Worm (Caenorhabditis elegans): ENCODE measurements around the gene dlc-1.

Gene dlc-1

DNA sequence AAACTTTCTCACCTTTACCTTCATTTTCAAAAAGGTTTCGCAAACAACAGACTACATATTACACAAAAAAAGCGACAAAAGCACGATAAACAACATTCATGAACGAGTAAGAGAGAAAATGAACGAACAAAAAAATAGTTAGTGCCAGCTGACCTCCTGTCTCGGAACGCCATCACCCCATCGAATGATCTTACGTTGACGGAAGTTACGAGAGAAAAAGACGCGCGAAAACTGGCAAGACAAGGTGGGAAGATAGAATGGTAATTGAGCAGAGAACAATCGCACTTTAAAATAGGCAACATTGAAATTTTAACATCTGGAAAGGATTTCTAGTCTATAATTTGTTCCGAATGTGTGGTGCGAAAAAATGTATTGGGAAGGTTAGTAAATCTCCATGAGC, 43.4 kb downstream of the dlc-1 start (continued):
- TF ChIP-seq C16A3.4 (tag; optimal IDR thresholded peaks at IDR 0.05) (no peak), nhr-20 (tag; optimal IDR thresholded peaks at IDR 0.05) (no peak)

DNA sequence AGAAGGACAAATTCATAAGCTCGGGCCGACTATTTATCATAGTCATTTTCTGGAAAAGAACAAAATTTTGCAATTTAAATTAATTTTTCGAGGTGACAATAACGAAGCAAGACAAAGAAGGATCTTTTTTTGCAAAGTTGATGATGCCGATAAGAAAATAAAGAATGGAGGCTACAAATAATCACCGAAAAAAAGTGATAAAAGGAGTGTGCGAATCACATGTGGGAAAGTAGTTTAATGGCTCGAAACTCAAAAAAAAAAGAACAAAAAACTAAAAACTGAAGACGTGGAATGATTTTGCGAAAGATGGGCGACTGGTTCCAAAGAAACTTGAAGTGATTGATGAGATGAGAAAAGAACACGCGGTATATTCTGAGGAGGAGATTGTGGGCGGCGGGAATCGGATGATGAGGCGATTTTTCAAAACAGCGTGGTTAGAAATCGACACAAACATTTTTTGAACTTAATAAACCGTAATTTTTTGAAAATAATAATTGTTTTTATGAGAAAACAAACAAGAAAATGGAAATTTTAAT, 44.1 kb downstream of the dlc-1 start, which contains the start of gene atgl-1:
Gene atgl-1, minus strand, starts transcription at position 51 of the 536 bp plus-strand sequence.
- TF ChIP-seq ceh-88 (GFP tag; IDR thresholded peaks at IDR 0.05), result no peak
- TF ChIP-seq unc-86 (tag; optimal IDR thresholded peaks at IDR 0.05), result no peak
- TF ChIP-seq fkh-10 (GFP tag; optimal IDR thresholded peaks at IDR 0.05), result no peak
- TF ChIP-seq tlp-1 (tag; optimal IDR thresholded peaks at IDR 0.05), result no peak
- TF ChIP-seq blmp-1 (tag; optimal IDR thresholded peaks at IDR 0.05), result peak; percentile 46
- no peak for TF ChIP-seq unc-130 (tag; optimal IDR thresholded peaks at IDR 0.05)
- no peak for TF ChIP-seq efl-1 (optimal IDR thresholded peaks at IDR 0.05)
- TF ChIP-seq efl-1 (GFP tag; optimal IDR thresholded peaks at IDR 0.05 in 1 of 2), result peak in 1 of 2 experiments; percentile 51
- TF ChIP-seq dpl-1 (GFP tag; optimal IDR thresholded peaks at IDR 0.05), result no peak
- TF ChIP-seq C16A3.4 (tag; optimal IDR thresholded peaks at IDR 0.05), result no peak
- TF ChIP-seq ceh-90 (tag; optimal IDR thresholded peaks at IDR 0.05), result no peak
- TF ChIP-seq efl-3 (GFP tag; optimal IDR thresholded peaks at IDR 0.05), result no peak
- peak; percentile 3 for TF ChIP-seq nhr-20 (tag; optimal IDR thresholded peaks at IDR 0.05)
- TF ChIP-seq lin-14 (GFP tag; optimal IDR thresholded peaks at IDR 0.05), result peak; percentile 62
- no peak for TF ChIP-seq ama-1 (optimal IDR thresholded peaks at IDR 0.05)
- no peak for TF ChIP-seq nhr-84 (tag; optimal IDR thresholded peaks at IDR 0.05)
- no peak for TF ChIP-seq tbx-2 (tag; optimal IDR thresholded peaks at IDR 0.05)
- TF ChIP-seq hlh-4 (tag; optimal IDR thresholded peaks at IDR 0.05), result no peak
- TF ChIP-seq egl-27 (tag; optimal IDR thresholded peaks at IDR 0.05), result no peak
- no peak for TF ChIP-seq nhr-76 (tag; optimal IDR thresholded peaks at IDR 0.05)
- no peak for TF ChIP-seq hlh-17 (GFP tag; optimal IDR thresholded peaks at IDR 0.05; ENCODE audit: borderline replicate concordance)
- no peak for TF ChIP-seq mdl-1 (tag; optimal IDR thresholded peaks at IDR 0.05)
- TF ChIP-seq nhr-71 (tag; optimal IDR thresholded peaks at IDR 0.05), result peak; percentile 37
- TF ChIP-seq nhr-28 (tag; optimal IDR thresholded peaks at IDR 0.05), result no peak
- no peak for TF ChIP-seq irx-1 (tag; optimal IDR thresholded peaks at IDR 0.05)
- TF ChIP-seq nhr-12 (tag; optimal IDR thresholded peaks at IDR 0.05), result no peak
- TF ChIP-seq elt-3 (tag; optimal IDR thresholded peaks at IDR 0.05), result peak in 1 of 6 experiments; percentile 18
- peak; percentile 84 for TF ChIP-seq nhr-85 (tag)
- no peak for TF ChIP-seq lsy-2 (tag; optimal IDR thresholded peaks at IDR 0.05)
- no peak for TF ChIP-seq nhr-237 (tag; optimal IDR thresholded peaks at IDR 0.05)
- TF ChIP-seq sox-4 (tag; optimal IDR thresholded peaks at IDR 0.05), result no peak
- no peak for TF ChIP-seq egl-13 (tag; optimal IDR thresholded peaks at IDR 0.05)

DNA sequence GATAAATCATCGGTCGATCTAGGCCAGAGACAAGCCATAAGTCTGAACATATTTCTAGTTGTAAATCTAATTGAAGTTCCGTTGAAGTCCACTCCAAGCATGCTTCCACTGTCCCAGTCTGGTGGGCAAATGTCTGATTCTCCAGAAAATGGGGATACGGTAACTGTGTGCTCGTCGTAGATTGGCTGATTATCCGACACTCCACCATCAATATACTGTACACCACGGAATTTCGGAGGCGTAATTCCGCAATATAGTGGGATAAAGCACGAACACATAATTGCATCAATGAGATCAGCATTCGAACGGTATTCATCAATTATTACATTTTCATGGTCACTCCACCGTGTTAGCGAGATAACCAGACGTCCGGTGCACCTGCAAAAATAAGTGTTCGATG, 45.3 kb downstream of the dlc-1 start:
- peak; percentile 75 for TF ChIP-seq nhr-85 (tag)
- no peak for TF ChIP-seq unc-130 (tag; optimal IDR thresholded peaks at IDR 0.05)
- TF ChIP-seq mab-9 (GFP tag; IDR thresholded peaks at IDR 0.05), result no peak

DNA sequence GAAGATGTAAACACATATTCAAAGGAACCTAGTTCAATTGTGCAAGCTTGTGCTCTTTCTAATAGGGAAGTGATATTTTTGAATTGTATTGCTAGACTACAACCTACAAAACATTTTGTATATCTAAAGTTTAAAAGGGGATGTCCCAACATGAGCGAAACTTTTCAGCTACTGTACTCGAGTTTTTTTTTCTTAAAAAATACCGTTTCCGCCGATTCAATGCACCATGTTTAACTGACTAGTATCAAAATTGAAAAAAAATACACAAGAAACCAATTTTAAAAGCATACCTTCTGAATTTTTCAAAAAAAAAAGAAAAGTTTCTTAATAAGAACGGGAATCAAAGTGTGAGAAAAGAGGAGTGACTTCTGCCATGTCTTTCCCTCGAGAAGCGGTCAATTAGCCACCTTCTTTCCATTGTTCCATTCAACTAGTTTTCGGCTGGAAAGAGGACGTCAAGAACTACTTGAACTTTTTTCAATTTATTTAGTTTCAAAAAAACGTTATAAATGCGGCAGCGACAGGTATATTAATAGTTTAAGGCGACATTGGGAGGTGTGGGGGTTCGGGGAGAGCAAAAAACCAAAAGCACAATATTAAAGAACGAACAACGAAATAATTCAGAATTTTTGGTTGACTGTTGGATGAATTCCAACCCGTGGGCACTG, 48.1 kb downstream of the dlc-1 start, which contains the start of gene nas-4:
Gene nas-4, minus strand, starts transcription at position 351 of the 668 bp plus-strand sequence.
- TF ChIP-seq fkh-4 (tag; optimal IDR thresholded peaks at IDR 0.05; ENCODE audit: borderline replicate concordance) (no peak), ceh-88 (GFP tag; IDR thresholded peaks at IDR 0.05) (no peak), Y116A8C.19 (tag; optimal IDR thresholded peaks at IDR 0.05; ENCODE audit: borderline replicate concordance) (no peak), isw-1 (GFP tag; IDR thresholded peaks at IDR 0.05) (no peak), ceh-63 (GFP tag; optimal IDR thresholded peaks at IDR 0.05) (no peak), hlh-4 (tag; optimal IDR thresholded peaks at IDR 0.05) (no peak), tlp-1 (tag; optimal IDR thresholded peaks at IDR 0.05) (no peak), C04F5.9 (tag; optimal IDR thresholded peaks at IDR 0.05) (no peak), lin-15B (tag; optimal IDR thresholded peaks at IDR 0.05) (no peak), tbx-2 (tag; optimal IDR thresholded peaks at IDR 0.05) (peak; percentile 27), lin-14 (GFP tag; optimal IDR thresholded peaks at IDR 0.05) (no peak), nhr-85 (tag) (peak; percentile 70), nhr-11 (tag; optimal IDR thresholded peaks at IDR 0.05) (no peak), nhr-76 (tag; optimal IDR thresholded peaks at IDR 0.05) (no peak), lin-39 (tag; optimal IDR thresholded peaks at IDR 0.05) (no peak), nhr-90 (tag; optimal IDR thresholded peaks at IDR 0.05; ENCODE audit: poor library complexity) (peak; percentile 40), unc-62 (GFP tag; optimal IDR thresholded peaks at IDR 0.05) (no peak), elt-3 (tag; optimal IDR thresholded peaks at IDR 0.05) (no peak), zip-4 (GFP tag; optimal IDR thresholded peaks at IDR 0.05) (no peak), ceh-82 (tag; optimal IDR thresholded peaks at IDR 0.05) (no peak), snpc-4 (tag; optimal IDR thresholded peaks at IDR 0.05) (no peak), blmp-1 (tag; optimal IDR thresholded peaks at IDR 0.05) (no peak), snu-23 (GFP tag; optimal IDR thresholded peaks at IDR 0.05) (peak; percentile 42)

Data from whole organism, L1 larva.